Worm (Caenorhabditis elegans) whole organism, L3 larva: ENCODE data around the gene mdt-1.2.
"Not testable (repeated sequence)": the region's sequence is repeated elsewhere in the genome, so short reads cannot be mapped to it uniquely, and the experiment has no call there.

Experiments
- aly-2 ChIP-seq: fragments of 150-350 bp; optimal IDR thresholded peaks from 2 replicates; lab custom pipeline; 2014; ENCODE audit warnings: missing biosample characterization, missing genetic modification characterization
- ceh-9 ChIP-seq: sonication (generic microtip); optimal IDR thresholded peaks from 2 replicates; lab custom pipeline; 2018; ENCODE audit warnings: missing biosample characterization, missing genetic modification characterization
- eor-1 ChIP-seq, 2 experiments: fragments of 150-350 bp; optimal IDR thresholded peaks; 2 replicates each; lab custom pipeline; 2014 to 2018; ENCODE audit warnings: missing biosample characterization in 2 of 2, missing genetic modification characterization in 2 of 2
- fkh-10 ChIP-seq: sonication (generic microtip); optimal IDR thresholded peaks from 2 replicates; lab custom pipeline; 2017; ENCODE audit warnings: missing biosample characterization, missing genetic modification reagents, missing genetic modification characterization
- fos-1 ChIP-seq: fragments of 150-350 bp; optimal IDR thresholded peaks from 2 replicates; lab custom pipeline; 2014; ENCODE audit warnings: missing biosample characterization, missing genetic modification characterization
- jun-1 ChIP-seq: fragments of 150-350 bp; optimal IDR thresholded peaks from 2 replicates; lab custom pipeline; 2014; ENCODE audit warnings: missing biosample characterization, missing genetic modification reagents, missing genetic modification characterization
- nhr-12 ChIP-seq: fragments of 150-350 bp; optimal IDR thresholded peaks from 2 replicates; lab custom pipeline; 2014; ENCODE audit warnings: missing biosample characterization, missing genetic modification characterization
- nhr-23 ChIP-seq: fragments of 150-350 bp; optimal IDR thresholded peaks from 2 replicates; lab custom pipeline; 2014; ENCODE audit warnings: missing biosample characterization, missing genetic modification reagents, missing genetic modification characterization
- nhr-237 ChIP-seq: fragments of 150-350 bp; optimal IDR thresholded peaks from 2 replicates; lab custom pipeline; 2014; ENCODE audit warnings: missing biosample characterization, missing genetic modification characterization
- nhr-76 ChIP-seq: fragments of 150-350 bp; sonication (generic microtip); optimal IDR thresholded peaks from 5 replicates; lab custom pipeline; 2014; ENCODE audit warnings: missing biosample characterization, missing genetic modification characterization
- snpc-4 ChIP-seq: fragments of 150-350 bp; optimal IDR thresholded peaks from 2 replicates; lab custom pipeline; 2014; ENCODE audit warnings: missing biosample characterization, missing genetic modification characterization
- tbx-2 ChIP-seq: sonication (generic microtip); optimal IDR thresholded peaks from 2 replicates; lab custom pipeline; 2016; ENCODE audit warnings: mild to moderate bottlenecking, missing genetic modification characterization, missing compliant biosample characterization
- unc-62 ChIP-seq: fragments of 150-350 bp; sonication (generic microtip); optimal IDR thresholded peaks from 4 replicates; lab custom pipeline; 2014; ENCODE audit warnings: missing biosample characterization, missing genetic modification reagents, missing genetic modification characterization
- ztf-11 ChIP-seq: fragments of 150-350 bp; optimal IDR thresholded peaks from 2 replicates; lab custom pipeline; 2014; ENCODE audit warnings: missing biosample characterization, missing genetic modification characterization

DNA sequence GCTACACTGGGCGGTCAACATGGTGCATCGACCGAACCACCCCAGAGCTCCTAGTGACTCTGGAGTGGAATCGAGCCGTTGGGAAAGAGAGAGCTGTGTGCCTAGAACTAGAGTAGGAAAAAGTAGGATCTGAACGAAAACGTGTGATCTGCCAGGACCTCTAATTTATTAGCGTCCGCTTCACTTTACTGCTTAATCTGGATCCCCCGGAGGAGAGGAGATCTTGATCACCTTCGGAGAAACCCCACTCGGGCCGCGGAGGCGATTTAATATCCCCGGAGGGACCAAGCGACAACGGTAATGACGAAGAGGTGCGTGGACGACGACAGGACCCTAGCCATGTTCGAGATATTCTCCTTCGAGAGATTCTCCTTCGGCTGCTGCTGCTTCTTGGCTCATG lies 34.0 kb upstream of the mdt-1.2 start, which contains the start of gene K09E3.2:
- TF ChIP-seq fkh-10 (GFP tag; lab: Kevin White, UChicago); nhr-76 (tag; lab: Kevin White, UChicago); eor-1 (tag; optimal IDR thresholded peaks at IDR 0.05; lab: Kevin White, UChicago); unc-62 (GFP tag; lab: Kevin White, UChicago); snpc-4; tbx-2 (tag; lab: Kevin White, UChicago); nhr-237 (tag; lab: Kevin White, UChicago); ceh-9 (tag; lab: Kevin White, UChicago); ztf-11 (tag; lab: Kevin White, UChicago); nhr-23 (tag; lab: Kevin White, UChicago); aly-2 (tag; lab: Kevin White, UChicago); fos-1 (tag; lab: Kevin White, UChicago); nhr-12 (tag; lab: Kevin White, UChicago); jun-1 (tag; lab: Kevin White, UChicago): not testable (repeated sequence)
